Worm (Caenorhabditis elegans) whole organism, mixed stage, embryonic: ENCODE data around the gene hpo-31.

Source experiments
- M03D4.4 ChIP-seq: sonication (generic microtip); optimal IDR thresholded peaks from 2 replicates; lab custom pipeline; 2017; ENCODE audit warnings: mild to moderate bottlenecking, missing genetic modification characterization, missing compliant biosample characterization
- bed-3 ChIP-seq: fragments of 200-800 bp; sonication (Bioruptor generic); optimal IDR thresholded peaks from 3 replicates; lab custom pipeline; 2018; ENCODE audit warnings: mild to moderate bottlenecking, missing genetic modification characterization, moderate library complexity, missing compliant biosample characterization
- blmp-1 ChIP-seq: fragments of 150-350 bp; optimal IDR thresholded peaks from 2 replicates; lab custom pipeline; 2014; ENCODE audit warnings: missing biosample characterization, missing genetic modification characterization
- ceh-39 ChIP-seq: fragments of 150-350 bp; optimal IDR thresholded peaks from 2 replicates; lab custom pipeline; 2014; ENCODE audit warnings: missing biosample characterization, missing genetic modification characterization
- ceh-43 ChIP-seq: fragments of 200-800 bp; sonication (Bioruptor generic); optimal IDR thresholded peaks from 2 replicates; lab custom pipeline; 2018; ENCODE audit warnings: mild to moderate bottlenecking, missing genetic modification characterization, moderate library complexity, missing compliant biosample characterization
- ceh-83 ChIP-seq: fragments of 200-800 bp; sonication (Bioruptor generic); optimal IDR thresholded peaks from 2 replicates; lab custom pipeline; 2018; ENCODE audit warnings: mild to moderate bottlenecking, missing genetic modification characterization, missing compliant biosample characterization
- ces-1 ChIP-seq: fragments of 150-350 bp; optimal IDR thresholded peaks from 2 replicates; lab custom pipeline; 2014; ENCODE audit warnings: missing biosample characterization, missing genetic modification reagents, missing genetic modification characterization
- cnd-1 ChIP-seq: fragments of 200-800 bp; sonication (Bioruptor generic); optimal IDR thresholded peaks from 2 replicates; lab custom pipeline; 2018; ENCODE audit warnings: mild to moderate bottlenecking, missing genetic modification characterization, missing compliant biosample characterization
- elt-3 ChIP-seq: fragments of 150-350 bp; optimal IDR thresholded peaks from 2 replicates; lab custom pipeline; 2014; ENCODE audit warnings: missing biosample characterization, missing genetic modification characterization
- flh-1 ChIP-seq: fragments of 200-800 bp; sonication (Bioruptor generic); optimal IDR thresholded peaks from 2 replicates; lab custom pipeline; 2018; ENCODE audit warnings: mild to moderate bottlenecking, missing genetic modification characterization, moderate library complexity, missing compliant biosample characterization
- ham-2 ChIP-seq: fragments of 200-800 bp; sonication (Bioruptor generic); optimal IDR thresholded peaks from 2 replicates; lab custom pipeline; 2018; ENCODE audit warnings: mild to moderate bottlenecking, missing genetic modification characterization, missing compliant biosample characterization
- hlh-1 ChIP-seq: fragments of 150-350 bp; optimal IDR thresholded peaks from 2 replicates; lab custom pipeline; 2014; ENCODE audit warnings: missing biosample characterization, missing genetic modification reagents, missing genetic modification characterization
- lin-32 ChIP-seq: fragments of 200-800 bp; sonication (Bioruptor generic); optimal IDR thresholded peaks from 2 replicates; lab custom pipeline; 2018; ENCODE audit warnings: mild to moderate bottlenecking, missing genetic modification characterization, missing compliant biosample characterization
- lsy-2 ChIP-seq: fragments of 150-350 bp; optimal IDR thresholded peaks from 2 replicates; lab custom pipeline; 2014; ENCODE audit warnings: missing biosample characterization, missing genetic modification characterization
- mab-5 ChIP-seq: fragments of 150-350 bp; optimal IDR thresholded peaks from 2 replicates; lab custom pipeline; 2014; ENCODE audit warnings: missing biosample characterization, missing genetic modification characterization
- mep-1 ChIP-seq: fragments of 150-350 bp; optimal IDR thresholded peaks from 2 replicates; lab custom pipeline; 2017; ENCODE audit warnings: missing biosample characterization, missing genetic modification reagents, missing genetic modification characterization, inconsistent platforms
- nhr-12 ChIP-seq: fragments of 150-350 bp; optimal IDR thresholded peaks from 2 replicates; lab custom pipeline; 2014; ENCODE audit warnings: missing biosample characterization, missing genetic modification characterization
- nhr-2 ChIP-seq: fragments of 150-350 bp; optimal IDR thresholded peaks from 2 replicates; lab custom pipeline; 2014; ENCODE audit warnings: missing biosample characterization, missing genetic modification characterization
- nhr-237 ChIP-seq: fragments of 150-350 bp; optimal IDR thresholded peaks from 2 replicates; lab custom pipeline; 2014; ENCODE audit warnings: missing biosample characterization, missing genetic modification characterization
- nhr-28 ChIP-seq: fragments of 150-350 bp; optimal IDR thresholded peaks from 2 replicates; lab custom pipeline; 2014; ENCODE audit warnings: missing biosample characterization, missing genetic modification characterization
- nhr-76 ChIP-seq: sonication (generic microtip); optimal IDR thresholded peaks from 2 replicates; lab custom pipeline; 2017; ENCODE audit warnings: missing biosample characterization, missing genetic modification characterization
- pha-4 ChIP-seq: fragments of 150-350 bp; optimal IDR thresholded peaks from 2 replicates; lab custom pipeline; 2018; ENCODE audit warnings: missing biosample characterization, missing genetic modification reagents, missing genetic modification characterization
- sptf-1 ChIP-seq: sonication (generic microtip); optimal IDR thresholded peaks from 2 replicates; lab custom pipeline; 2017; ENCODE audit warnings: mild to moderate bottlenecking, missing genetic modification characterization, moderate library complexity, missing compliant biosample characterization
- tbx-8 ChIP-seq: fragments of 200-800 bp; sonication (Bioruptor generic); optimal IDR thresholded peaks from 2 replicates; lab custom pipeline; 2018; ENCODE audit warnings: mild to moderate bottlenecking, missing genetic modification characterization, moderate library complexity, missing compliant biosample characterization
- unc-120 ChIP-seq: sonication (generic microtip); optimal IDR thresholded peaks from 2 replicates; lab custom pipeline; 2017; ENCODE audit warnings: missing genetic modification characterization, missing compliant biosample characterization; ENCODE audit not compliant: poor library complexity, severe bottlenecking
- unc-62 ChIP-seq: fragments of 150-350 bp; optimal IDR thresholded peaks from 2 replicates; lab custom pipeline; 2014; ENCODE audit warnings: missing biosample characterization, missing genetic modification reagents, missing genetic modification characterization
- zip-8 ChIP-seq: fragments of 150-350 bp; optimal IDR thresholded peaks from 2 replicates; lab custom pipeline; 2014; ENCODE audit warnings: missing biosample characterization, missing genetic modification characterization
- ztf-11 ChIP-seq: fragments of 150-350 bp; optimal IDR thresholded peaks from 2 replicates; lab custom pipeline; 2014; ENCODE audit warnings: missing biosample characterization, missing genetic modification characterization

Gene hpo-31

ce11 chrV:13833951-13834350 lies 11.1 kb downstream of the hpo-31 start, which contains the start of gene srx-129:
srx-129 (plus strand) TSS chrV:13834251.
- TF ChIP-seq mep-1 (tag; lab: Kevin White, UChicago) = no peak
- TF ChIP-seq ham-2 = no peak
- TF ChIP-seq pha-4 = no peak
- TF ChIP-seq M03D4.4 = no peak
- no peak for TF ChIP-seq ztf-11 (tag; lab: Kevin White, UChicago)
- no peak for TF ChIP-seq mab-5 (tag; lab: Kevin White, UChicago)
- no peak for TF ChIP-seq nhr-12 (tag; lab: Kevin White, UChicago)
- TF ChIP-seq flh-1 = no peak
- no peak for TF ChIP-seq nhr-28
- TF ChIP-seq ceh-39 (tag; lab: Kevin White, UChicago) = no peak

- TF ChIP-seq sptf-1 (tag; lab: Kevin White, UChicago) = no peak
- no peak for TF ChIP-seq cnd-1 (tag; lab: Kevin White, UChicago)
- TF ChIP-seq ceh-43 (GFP tag; lab: Kevin White, UChicago) = no peak
- no peak for TF ChIP-seq mep-1 (tag; lab: Kevin White, UChicago)
- TF ChIP-seq ztf-11 (tag; lab: Kevin White, UChicago) = no peak
- no peak for TF ChIP-seq ces-1 (GFP tag; lab: Kevin White, UChicago)
- TF ChIP-seq ceh-39 (tag; lab: Kevin White, UChicago) = no peak
- no peak for TF ChIP-seq pha-4
- no peak for TF ChIP-seq mab-5 (tag; lab: Kevin White, UChicago)
These were observed 14.3 kb downstream of the hpo-31 start, which contains the start of gene srx-128 for ce11 chrV:13837173-13837572. srx-128 (plus strand) TSS chrV:13837473.

ce11 chrV:13839433-13839832 lies 16.6 kb downstream of the hpo-31 start, which contains the start of gene F55B12.10:
F55B12.10 (plus strand) TSS chrV:13839733.
- TF ChIP-seq nhr-28 (no peak), blmp-1 (tag; lab: Kevin White, UChicago) (no peak)

- no peak for TF ChIP-seq mep-1 (tag; lab: Kevin White, UChicago)
- no peak for TF ChIP-seq nhr-2
- no peak for TF ChIP-seq ceh-83 (GFP tag; lab: Kevin White, UChicago)
- no peak for TF ChIP-seq ham-2
- no peak for TF ChIP-seq unc-120 (tag; lab: Kevin White, UChicago)
- TF ChIP-seq unc-62 (GFP tag; lab: Kevin White, UChicago) = no peak
- TF ChIP-seq zip-8 (tag; lab: Kevin White, UChicago) = no peak
- no peak for TF ChIP-seq nhr-237
- no peak for TF ChIP-seq lsy-2
- TF ChIP-seq bed-3 = no peak
- TF ChIP-seq ceh-43 (GFP tag; lab: Kevin White, UChicago) = no peak
- TF ChIP-seq blmp-1 (tag; lab: Kevin White, UChicago) = no peak
- no peak for TF ChIP-seq nhr-76 (tag; lab: Kevin White, UChicago)
- no peak for TF ChIP-seq elt-3
These were observed 18.1 kb downstream of the hpo-31 start, which contains the start of gene srx-17 for ce11 chrV:13840909-13841308. srx-17 (plus strand) TSS chrV:13841209.

ce11 chrV:13843147-13843546 lies 20.3 kb downstream of the hpo-31 start, which contains the start of gene srx-130:
srx-130 (plus strand) TSS chrV:13843447.
- no peak for TF ChIP-seq blmp-1 (tag; lab: Kevin White, UChicago)
- no peak for TF ChIP-seq nhr-28
- no peak for TF ChIP-seq lin-32 (GFP tag; lab: Kevin White, UChicago)
- no peak for TF ChIP-seq nhr-76 (tag; lab: Kevin White, UChicago)
- no peak for TF ChIP-seq unc-62 (GFP tag; lab: Kevin White, UChicago)
- TF ChIP-seq elt-3 = no peak
- no peak for TF ChIP-seq ham-2
- no peak for TF ChIP-seq hlh-1 (tag; lab: Kevin White, UChicago)
- TF ChIP-seq bed-3 = no peak

- TF ChIP-seq tbx-8 (no peak), ceh-83 (GFP tag; lab: Kevin White, UChicago) (no peak), cnd-1 (tag; lab: Kevin White, UChicago) (no peak), sptf-1 (tag; lab: Kevin White, UChicago) (no peak), ztf-11 (tag; lab: Kevin White, UChicago) (no peak), unc-120 (tag; lab: Kevin White, UChicago) (no peak), nhr-28 (no peak)
These were observed 22.3 kb downstream of the hpo-31 start, which contains the start of gene srx-131 for ce11 chrV:13845136-13845535. srx-131 (plus strand) TSS chrV:13845436.
